Fruit fly (Drosophila melanogaster): ENCODE measurements around the gene Ids.

Ids gene

DNA sequence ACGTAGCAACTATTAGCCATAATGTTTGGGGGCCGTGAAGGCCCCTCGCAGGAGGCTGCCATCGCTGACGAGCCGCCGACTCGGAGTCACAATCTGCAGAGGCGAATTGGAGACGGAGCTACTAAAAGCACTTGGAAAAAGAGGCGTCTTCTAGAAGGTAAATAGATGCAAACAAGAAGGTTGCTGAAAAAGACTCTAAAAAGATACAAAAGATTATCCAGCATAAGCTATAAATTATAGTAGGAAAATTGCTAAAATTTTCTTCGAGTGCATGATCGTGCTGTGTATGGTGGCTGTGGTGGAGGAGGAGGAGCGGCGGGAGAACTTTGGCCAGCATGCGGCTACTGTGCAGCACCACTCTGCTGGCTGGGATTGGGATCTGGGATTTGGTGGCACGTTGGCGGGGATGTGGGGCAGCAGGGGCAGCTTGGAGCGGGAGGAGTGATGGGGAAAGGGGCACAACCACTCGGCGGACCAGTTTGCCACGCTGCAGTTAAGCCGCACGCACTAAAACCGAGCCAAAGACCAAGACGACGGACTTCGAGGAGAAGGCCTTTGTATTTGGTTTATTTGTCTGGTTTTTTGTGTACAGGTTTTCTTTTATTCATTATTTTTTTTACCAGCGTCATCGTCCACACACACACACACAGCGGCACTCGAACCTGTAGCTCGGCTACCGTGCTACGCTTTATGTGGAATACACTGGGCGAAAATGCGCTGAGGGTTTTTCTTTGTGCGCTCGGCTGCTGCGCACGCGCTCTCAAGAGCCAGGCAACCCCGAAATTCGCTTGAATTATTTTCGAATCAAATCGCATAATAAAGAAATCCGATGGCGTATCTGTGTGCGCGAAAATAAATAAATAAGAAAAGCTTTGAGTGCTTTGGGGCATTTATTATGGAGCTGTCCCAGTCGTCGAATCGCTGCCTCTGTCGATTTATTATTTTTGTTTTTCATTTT is 10.9 kb downstream of the Ids start (continued):
- TF ChIP-seq CG11902 (GFP tag; optimal IDR thresholded peaks at IDR 0.05) (peak; percentile 76), CG15336 (GFP tag; IDR thresholded peaks at IDR 0.05) (peak; percentile 83), Sox14 (GFP tag; optimal IDR thresholded peaks at IDR 0.05) (peak; percentile 76), CG34406 (GFP tag; optimal IDR thresholded peaks at IDR 0.05) (peak; percentile 48), Sox102F (GFP tag; optimal IDR thresholded peaks at IDR 0.05) (peak; percentile 77), Hr4 (GFP tag; optimal IDR thresholded peaks at IDR 0.05) (peak; percentile 54), CG1621 (tag; optimal IDR thresholded peaks at IDR 0.05) (peak; percentile 60), Lpt (GFP tag; optimal IDR thresholded peaks at IDR 0.05) (peak; percentile 75), CG11762 (GFP tag; optimal IDR thresholded peaks at IDR 0.05; ENCODE audit: insufficient read depth) (peak; percentile 66), Eip78C (GFP tag) (peak; percentile 89), Hr38 (GFP tag; optimal IDR thresholded peaks at IDR 0.05) (no peak), CG6276 (GFP tag; optimal IDR thresholded peaks at IDR 0.05) (peak; percentile 66), CG4318 (GFP tag; optimal IDR thresholded peaks at IDR 0.05) (peak; percentile 66), dsx (GFP tag; optimal IDR thresholded peaks at IDR 0.05; ENCODE audit: poor library complexity, severe bottlenecking) (peak; percentile 64), CG8632 (GFP tag; optimal IDR thresholded peaks at IDR 0.05) (peak; percentile 39), Smox (GFP tag; optimal IDR thresholded peaks at IDR 0.05) (peak; percentile 62), topi (GFP tag; optimal IDR thresholded peaks at IDR 0.05) (peak; percentile 90), CG6163 (GFP tag; IDR thresholded peaks at IDR 0.05) (peak; percentile 89), Eip75B (GFP tag; optimal IDR thresholded peaks at IDR 0.05) (peak; percentile 76), CG6808 (GFP tag; optimal IDR thresholded peaks at IDR 0.05) (peak; percentile 69), fd85E (GFP tag; optimal IDR thresholded peaks at IDR 0.05) (peak; percentile 47), esn (GFP tag; optimal IDR thresholded peaks at IDR 0.05) (peak; percentile 76), ss (GFP tag; optimal IDR thresholded peaks at IDR 0.05) (peak; percentile 27 to 90)

DNA sequence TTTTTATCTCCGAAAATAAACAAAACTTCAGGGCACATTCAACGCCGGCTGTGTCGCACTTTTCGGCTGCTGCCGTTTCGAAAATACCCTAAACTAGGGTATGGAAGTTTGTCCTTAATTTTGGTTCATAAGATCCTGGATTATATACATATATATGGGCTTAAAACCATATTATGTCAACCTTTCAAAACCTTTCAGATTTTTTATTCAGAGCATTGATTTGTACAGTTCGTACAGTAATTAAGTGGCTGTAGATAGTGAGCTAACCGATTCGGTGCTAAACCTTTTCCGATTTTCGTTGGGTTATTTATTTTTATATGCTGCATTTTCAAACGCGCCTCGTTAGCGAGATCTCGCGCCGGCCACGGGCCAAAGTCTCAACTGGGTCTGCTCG is 11.6 kb downstream of the Ids start:
- peak; percentile 41 for TF ChIP-seq pdm3 (GFP tag; optimal IDR thresholded peaks at IDR 0.05)
- TF ChIP-seq eg (GFP tag; IDR thresholded peaks at IDR 0.05) = no peak
- TF ChIP-seq CG6792 (GFP tag; optimal IDR thresholded peaks at IDR 0.05) = peak; percentile 59
- TF ChIP-seq fd59A (GFP tag; optimal IDR thresholded peaks at IDR 0.05) = no peak
- TF ChIP-seq CG3919 (GFP tag; optimal IDR thresholded peaks at IDR 0.05) = peak; percentile 79
- peak; percentile 48 for TF ChIP-seq CG34406 (GFP tag; optimal IDR thresholded peaks at IDR 0.05)
- peak; percentile 93 for TF ChIP-seq topi (GFP tag; optimal IDR thresholded peaks at IDR 0.05)
- TF ChIP-seq OdsH (GFP tag; optimal IDR thresholded peaks at IDR 0.05) = no peak
- peak; percentile 89 for TF ChIP-seq Eip78C (GFP tag)
- TF ChIP-seq CG9139 (GFP tag; optimal IDR thresholded peaks at IDR 0.05) = no peak
- no peak; the same call in 1 of the 2 replicates for TF ChIP-seq CG15336 (GFP tag; IDR thresholded peaks at IDR 0.05)
- peak; percentile 94 for TF ChIP-seq svp (GFP tag)
- TF ChIP-seq Hr38 (GFP tag; optimal IDR thresholded peaks at IDR 0.05) = no peak
- no peak for TF ChIP-seq Ets96B (tag; optimal IDR thresholded peaks at IDR 0.05)
- TF ChIP-seq Sox15 (GFP tag; optimal IDR thresholded peaks at IDR 0.05) = no peak
- TF ChIP-seq esn (GFP tag; optimal IDR thresholded peaks at IDR 0.05) = peak; percentile 89
- TF ChIP-seq lz (GFP tag; optimal IDR thresholded peaks at IDR 0.05) = peak; percentile 90
- TF ChIP-seq CG6163 (GFP tag; IDR thresholded peaks at IDR 0.05) = no peak
- TF ChIP-seq cyc (GFP tag; optimal IDR thresholded peaks at IDR 0.05) = peak; percentile 87
- TF ChIP-seq spab (GFP tag; optimal IDR thresholded peaks at IDR 0.05) = no peak
- no peak for TF ChIP-seq CG16779 (tag; optimal IDR thresholded peaks at IDR 0.05)
- peak; percentile 71 for TF ChIP-seq Ets21C (GFP tag; optimal IDR thresholded peaks at IDR 0.05)
- TF ChIP-seq dac (GFP tag; optimal IDR thresholded peaks at IDR 0.05) = no peak
- TF ChIP-seq CG7368 (GFP tag; optimal IDR thresholded peaks at IDR 0.05) = peak; percentile 43
- TF ChIP-seq CG6808 (GFP tag; optimal IDR thresholded peaks at IDR 0.05) = no peak
- TF ChIP-seq Lpt (GFP tag; optimal IDR thresholded peaks at IDR 0.05) = no peak
- TF ChIP-seq CG6276 (GFP tag; optimal IDR thresholded peaks at IDR 0.05) = peak; percentile 55
- TF ChIP-seq Smox (GFP tag; optimal IDR thresholded peaks at IDR 0.05) = peak; percentile 83
- peak; percentile 34 for TF ChIP-seq net (GFP tag; optimal IDR thresholded peaks at IDR 0.05)
- TF ChIP-seq fkh (GFP tag; optimal IDR thresholded peaks at IDR 0.05) = no peak
- TF ChIP-seq CG1621 (tag; optimal IDR thresholded peaks at IDR 0.05) = no peak
- peak; percentile 53 for TF ChIP-seq CG10631 (GFP tag; optimal IDR thresholded peaks at IDR 0.05)
- no peak for TF ChIP-seq salr (GFP tag; optimal IDR thresholded peaks at IDR 0.05)
- TF ChIP-seq CG8119 (GFP tag; IDR thresholded peaks at IDR 0.05) = no peak; the same call in 2 of the 3 replicates
- TF ChIP-seq Sox14 (GFP tag; optimal IDR thresholded peaks at IDR 0.05) = peak; percentile 50
- TF ChIP-seq Blimp-1 (GFP tag; optimal IDR thresholded peaks at IDR 0.05) = peak; percentile 77
- peak; percentile 14 for TF ChIP-seq CG11762 (GFP tag; optimal IDR thresholded peaks at IDR 0.05; ENCODE audit: insufficient read depth)
